Worm (Caenorhabditis elegans) whole organism, L4 larva: ENCODE measurements around the gene his-40.

ENCODE experiments used
- D1046.2 ChIP-seq: fragments of 200-800 bp; sonication (Bioruptor generic); IDR thresholded peaks from 2 replicates; pipeline ENCODE4 v1.3.6; 2022; ENCODE audit warnings: missing genetic modification characterization, missing compliant biosample characterization
- F26F4.8 ChIP-seq: fragments of 200-800 bp; sonication (Bioruptor generic); conservative IDR thresholded peaks from 2 replicates; pipeline ENCODE4 v1.3.6; 2022; ENCODE audit warnings: missing genetic modification characterization, missing compliant biosample characterization
- F37D6.2 ChIP-seq: sonication (generic microtip); optimal IDR thresholded peaks from 2 replicates; lab custom pipeline; 2016; ENCODE audit warnings: mild to moderate bottlenecking, missing genetic modification characterization, missing compliant biosample characterization
- F49E8.2 ChIP-seq: sonication (generic microtip); optimal IDR thresholded peaks from 2 replicates; lab custom pipeline; 2016; ENCODE audit warnings: missing compliant biosample characterization, mild to moderate bottlenecking, missing genetic modification characterization, borderline replicate concordance
- T20F7.1 ChIP-seq: fragments of 200-800 bp; sonication (Bioruptor generic); optimal IDR thresholded peaks from 2 replicates; lab custom pipeline; 2018; ENCODE audit warnings: mild to moderate bottlenecking, missing genetic modification characterization, missing compliant biosample characterization
- T26A8.4 ChIP-seq: fragments of 200-800 bp; sonication (Bioruptor generic); IDR thresholded peaks from 2 replicates; pipeline ENCODE4 v1.3.6; 2022; ENCODE audit warnings: missing genetic modification characterization, missing compliant biosample characterization
- Y5F2A.4 ChIP-seq: fragments of 200-800 bp; sonication (Bioruptor generic); optimal IDR thresholded peaks from 2 replicates; lab custom pipeline; 2018; ENCODE audit warnings: mild to moderate bottlenecking, missing genetic modification characterization, missing compliant biosample characterization
- Y75B8A.6 ChIP-seq: fragments of 200-800 bp; sonication (Bioruptor generic); IDR thresholded peaks from 2 replicates; pipeline ENCODE4 v1.3.6; 2022; ENCODE audit warnings: missing genetic modification reagents, missing genetic modification characterization, missing compliant biosample characterization
- aha-1 ChIP-seq: fragments of 150-350 bp; peaks from one replicate; lab custom pipeline; 2014; ENCODE audit warnings: missing biosample characterization, missing genetic modification characterization
- ama-1 ChIP-seq: fragments of 150-350 bp; optimal IDR thresholded peaks from 2 replicates; lab custom pipeline; 2014; ENCODE audit warnings: inconsistent platforms, mixed read lengths
- arid-1 ChIP-seq: fragments of 200-800 bp; sonication (Bioruptor generic); conservative IDR thresholded peaks from 2 replicates; pipeline ENCODE4 v1.3.6; 2022; ENCODE audit warnings: missing genetic modification reagents, missing genetic modification characterization, missing compliant biosample characterization
- ceh-20 ChIP-seq: fragments of 200-800 bp; sonication (Bioruptor generic); IDR thresholded peaks from 2 replicates; pipeline ENCODE4 v1.3.6; 2022; ENCODE audit warnings: missing genetic modification reagents, missing genetic modification characterization, missing compliant biosample characterization
- ceh-28 ChIP-seq: fragments of 150-350 bp; optimal IDR thresholded peaks from 2 replicates; lab custom pipeline; 2014; ENCODE audit warnings: missing biosample characterization, missing genetic modification reagents, missing genetic modification characterization
- ceh-44 ChIP-seq: fragments of 200-800 bp; sonication (Bioruptor generic); IDR thresholded peaks from 2 replicates; pipeline ENCODE4 v1.3.6; 2022; ENCODE audit warnings: missing genetic modification reagents, missing genetic modification characterization, missing compliant biosample characterization
- ceh-82 ChIP-seq: sonication (generic microtip); optimal IDR thresholded peaks from 2 replicates; lab custom pipeline; 2017; ENCODE audit warnings: missing biosample characterization, missing genetic modification characterization
- daf-16 ChIP-seq, 3 experiments: sonication (generic microtip); optimal IDR thresholded peaks; 2 replicates each; lab custom pipeline; 2016 to 2017; ENCODE audit warnings: missing genetic modification characterization in 3 of 3, missing genetic modification reagents in 3 of 3, mild to moderate bottlenecking in 2 of 3, missing compliant biosample characterization in 2 of 3, missing biosample characterization in 1 of 3, moderate library complexity in 1 of 3
- daf-8 ChIP-seq: fragments of 200-800 bp; sonication (Bioruptor generic); IDR thresholded peaks from 2 replicates; pipeline ENCODE4 v1.3.6; 2022; ENCODE audit warnings: missing genetic modification characterization, missing compliant biosample characterization
- dve-1 ChIP-seq: sonication (generic microtip); optimal IDR thresholded peaks from 2 replicates; lab custom pipeline; 2017; ENCODE audit warnings: antibody characterized with exemption, mild to moderate bottlenecking, missing genetic modification characterization, missing compliant biosample characterization; ENCODE audit not compliant: insufficient read depth
- egl-27 ChIP-seq: sonication (generic microtip); optimal IDR thresholded peaks from 3 replicates; lab custom pipeline; 2017; ENCODE audit warnings: missing biosample characterization, missing genetic modification reagents, missing genetic modification characterization
- gei-8 ChIP-seq: fragments of 200-800 bp; sonication (Bioruptor generic); optimal IDR thresholded peaks from 2 replicates; lab custom pipeline; 2018; ENCODE audit warnings: mild to moderate bottlenecking, missing genetic modification characterization, missing compliant biosample characterization
- hif-1 ChIP-seq, 2 experiments: sonication (generic microtip); optimal IDR thresholded peaks; 2 replicates each; lab custom pipeline; 2016 to 2017; ENCODE audit warnings: missing compliant biosample characterization in 2 of 2, missing genetic modification characterization in 2 of 2, missing genetic modification reagents in 2 of 2, missing genotype in 2 of 2, mild to moderate bottlenecking in 1 of 2
- hmg-1.1 ChIP-seq: fragments of 200-800 bp; sonication (Bioruptor generic); IDR thresholded peaks from 2 replicates; pipeline ENCODE4 v1.3.6; 2022; ENCODE audit warnings: missing genetic modification reagents, missing genetic modification characterization, missing compliant biosample characterization
- jun-1 ChIP-seq: fragments of 150-350 bp; optimal IDR thresholded peaks from 2 replicates; lab custom pipeline; 2014; ENCODE audit warnings: missing biosample characterization, missing genetic modification reagents, missing genetic modification characterization
- lim-7 ChIP-seq: fragments of 200-800 bp; sonication (Bioruptor generic); IDR thresholded peaks from 2 replicates; pipeline ENCODE4 v1.3.6; 2022; ENCODE audit warnings: missing genetic modification characterization, missing compliant biosample characterization
- lin-1 ChIP-seq: fragments of 200-800 bp; sonication (Bioruptor generic); IDR thresholded peaks from 2 replicates; pipeline ENCODE4 v1.3.6; 2022; ENCODE audit warnings: missing genetic modification reagents, missing genetic modification characterization, missing compliant biosample characterization
- lin-13 ChIP-seq: fragments of 150-350 bp; optimal IDR thresholded peaks from 2 replicates; lab custom pipeline; 2014; ENCODE audit warnings: missing biosample characterization, missing genetic modification reagents, missing genetic modification characterization
- lin-38 ChIP-seq: fragments of 200-800 bp; sonication (Bioruptor generic); IDR thresholded peaks from 2 replicates; pipeline ENCODE4 v1.3.6; 2022; ENCODE audit warnings: missing genetic modification reagents, missing genetic modification characterization, missing compliant biosample characterization
- lir-3 ChIP-seq: sonication (generic microtip); optimal IDR thresholded peaks from 2 replicates; lab custom pipeline; 2016; ENCODE audit warnings: mild to moderate bottlenecking, missing genetic modification characterization, missing compliant biosample characterization
- madf-5 ChIP-seq, 2 experiments: fragments of 200-800 bp; sonication (Bioruptor generic); IDR thresholded peaks; 2 replicates each; pipeline ENCODE4 v1.3.6; 2022; ENCODE audit warnings: missing compliant biosample characterization in 2 of 2, missing genetic modification characterization in 2 of 2
- madf-9 ChIP-seq: fragments of 200-800 bp; sonication (Bioruptor generic); conservative IDR thresholded peaks from 2 replicates; pipeline ENCODE4 v1.3.6; 2022; ENCODE audit warnings: missing genetic modification reagents, missing genetic modification characterization, missing compliant biosample characterization
- mdl-1 ChIP-seq, 2 experiments: fragments of 150-350 bp in 1 of 2; sonication (generic microtip) in 1 of 2; optimal IDR thresholded peaks; 2 replicates each; lab custom pipeline; 2014 to 2017; ENCODE audit warnings: missing biosample characterization in 2 of 2, missing genetic modification characterization in 2 of 2
- mep-1 ChIP-seq: fragments of 150-350 bp; sonication (generic microtip); optimal IDR thresholded peaks from 3 replicates; lab custom pipeline; 2014; ENCODE audit warnings: missing biosample characterization, missing genetic modification characterization
- mes-2 ChIP-seq: sonication (generic microtip); optimal IDR thresholded peaks from 2 replicates; lab custom pipeline; 2016; ENCODE audit warnings: missing genotype, mild to moderate bottlenecking, missing genetic modification characterization, missing compliant biosample characterization; ENCODE audit not compliant: poor library complexity, severe bottlenecking
- nhr-102 ChIP-seq: sonication (generic microtip); optimal IDR thresholded peaks from 2 replicates; lab custom pipeline; 2016; ENCODE audit warnings: mild to moderate bottlenecking, missing genetic modification characterization, moderate library complexity, missing compliant biosample characterization
- nhr-25 ChIP-seq: sonication (generic microtip); optimal IDR thresholded peaks from 2 replicates; lab custom pipeline; 2017; ENCODE audit warnings: missing genetic modification characterization, mild to moderate bottlenecking, missing compliant biosample characterization, antibody characterized with exemption, moderate library complexity, borderline replicate concordance; ENCODE audit not compliant: insufficient read depth
- nhr-28 ChIP-seq: fragments of 150-350 bp; optimal IDR thresholded peaks from 2 replicates; lab custom pipeline; 2014; ENCODE audit warnings: missing biosample characterization, missing genetic modification characterization
- nhr-48 ChIP-seq: sonication (generic microtip); optimal IDR thresholded peaks from 2 replicates; lab custom pipeline; 2016; ENCODE audit warnings: mild to moderate bottlenecking, missing genetic modification characterization, missing compliant biosample characterization
- nhr-6 ChIP-seq: fragments of 150-350 bp; optimal IDR thresholded peaks from 2 replicates; lab custom pipeline; 2014; ENCODE audit warnings: missing biosample characterization, missing genetic modification characterization
- nhr-77 ChIP-seq: fragments of 150-350 bp; optimal IDR thresholded peaks from 2 replicates; lab custom pipeline; 2014; ENCODE audit warnings: missing biosample characterization, missing genetic modification characterization
- pha-4 ChIP-seq, 2 experiments: fragments of 150-350 bp in 1 of 2; fragments of 200-800 bp in 1 of 2; sonication (Bioruptor generic) in 1 of 2; IDR thresholded peaks in 1 of 2; optimal IDR thresholded peaks in 1 of 2; 2 replicates each; pipeline versions ENCODE4 v1.3.6 to Lab custom; 2014 to 2022; ENCODE audit warnings: missing genetic modification characterization in 2 of 2, missing genetic modification reagents in 2 of 2, missing biosample characterization in 1 of 2, missing compliant biosample characterization in 1 of 2
- rbr-2 ChIP-seq: sonication (generic microtip); optimal IDR thresholded peaks from 2 replicates; lab custom pipeline; 2016; ENCODE audit warnings: missing genotype, missing genetic modification characterization, missing compliant biosample characterization
- saeg-2 ChIP-seq: fragments of 200-800 bp; sonication (Bioruptor generic); IDR thresholded peaks from 2 replicates; pipeline ENCODE4 v1.3.6; 2022; ENCODE audit warnings: missing genetic modification reagents, missing genetic modification characterization, missing compliant biosample characterization
- sdz-12 ChIP-seq: fragments of 200-800 bp; sonication (Bioruptor generic); optimal IDR thresholded peaks from 2 replicates; lab custom pipeline; 2018; ENCODE audit warnings: mild to moderate bottlenecking, missing genetic modification characterization, missing compliant biosample characterization
- set-16 ChIP-seq: fragments of 200-800 bp; sonication (Bioruptor generic); IDR thresholded peaks from 2 replicates; pipeline ENCODE4 v1.3.6; 2022; ENCODE audit warnings: missing genetic modification reagents, missing genetic modification characterization, missing compliant biosample characterization
- skn-1 ChIP-seq: fragments of 150-350 bp; optimal IDR thresholded peaks from 2 replicates; lab custom pipeline; 2014; ENCODE audit warnings: missing biosample characterization, missing genetic modification characterization
- snpc-4 ChIP-seq: fragments of 150-350 bp; optimal IDR thresholded peaks from 2 replicates; lab custom pipeline; 2014; ENCODE audit warnings: missing biosample characterization, missing genetic modification characterization
- unc-130 ChIP-seq: sonication (generic microtip); optimal IDR thresholded peaks from 2 replicates; lab custom pipeline; 2016; ENCODE audit warnings: missing genetic modification reagents, missing genetic modification characterization, missing compliant biosample characterization
- vab-7 ChIP-seq: fragments of 200-800 bp; sonication (Bioruptor generic); IDR thresholded peaks from 2 replicates; pipeline ENCODE4 v1.3.6; 2022; ENCODE audit warnings: missing genetic modification reagents, missing genetic modification characterization, missing compliant biosample characterization
- zip-11 ChIP-seq: fragments of 200-800 bp; sonication (Bioruptor generic); IDR thresholded peaks from 2 replicates; pipeline ENCODE4 v1.3.6; 2022; ENCODE audit warnings: missing genetic modification characterization, missing compliant biosample characterization

his-40 gene

ce11 chrX:7323604-7324003 is 13.7 kb downstream of the his-40 start (continued):
- TF ChIP-seq saeg-2 (0 out of 2 replicates have a peak, but pooled peaks have one; percentile 27), lim-7 (GFP tag; lab: Robert Waterston, UW) (peak; percentile 83), rbr-2 (tag; lab: Kevin White, UChicago) (peak; percentile 42), snpc-4 (no peak), set-16 (GFP tag; lab: Robert Waterston, UW) (no peak), arid-1 (GFP tag; lab: Robert Waterston, UW) (peak; percentile 77), nhr-25 (tag; lab: Kevin White, UChicago) (no peak), skn-1 (no peak), ama-1 (lab: Kevin White, UChicago) (no peak), F49E8.2 (tag; lab: Kevin White, UChicago) (peak; percentile 47), nhr-48 (tag; lab: Kevin White, UChicago) (peak; percentile 70), F37D6.2 (tag; lab: Kevin White, UChicago) (no peak), nhr-102 (peak; percentile 67), madf-9 (peak; percentile 47; the same call in 1 of the 2 replicates), lin-38 (peak; percentile 69), lin-13 (GFP tag; lab: Kevin White, UChicago) (peak; percentile 22), ceh-20 (GFP tag; lab: Robert Waterston, UW) (0 out of 2 replicates have a peak, but pooled peaks have one; percentile 33), lin-1 (GFP tag; lab: Robert Waterston, UW) (peak; percentile 81), madf-5 (GFP tag; IDR thresholded peaks at IDR 0.05; lab: Robert Waterston, UW) (0 out of 4 replicates have a peak, but pooled peaks have one; percentile 51 to 67), mes-2 (tag; lab: Kevin White, UChicago) (peak; percentile 42), mep-1 (peak; percentile 54), ceh-82 (tag; lab: Kevin White, UChicago) (no peak), aha-1 (tag; lab: Kevin White, UChicago) (no peak), egl-27 (tag; lab: Kevin White, UChicago) (no peak), Y75B8A.6 (GFP tag; lab: Robert Waterston, UW) (0 out of 2 replicates have a peak, but pooled peaks have one; percentile 58), nhr-28 (tag; lab: Kevin White, UChicago) (peak; percentile 5), hif-1 (tag; optimal IDR thresholded peaks at IDR 0.05; lab: Kevin White, UChicago) (peak in 1 of 2 experiments; percentile 13), unc-130 (GFP tag; lab: Kevin White, UChicago) (no peak), ceh-28 (tag; lab: Kevin White, UChicago) (no peak), lir-3 (peak; percentile 57), ceh-44 (GFP tag; lab: Robert Waterston, UW) (0 out of 2 replicates have a peak, but pooled peaks have one; percentile 35), F26F4.8 (GFP tag; lab: Robert Waterston, UW) (peak; percentile 76), sdz-12 (GFP tag; lab: Kevin White, UChicago) (peak; percentile 36), jun-1 (tag; lab: Kevin White, UChicago) (no peak), daf-16 (GFP tag; optimal IDR thresholded peaks at IDR 0.05; lab: Kevin White, UChicago) (peak in 1 of 2 experiments; percentile 83), daf-16 (tag; optimal IDR thresholded peaks at IDR 0.05; lab: Kevin White, UChicago) (peak; percentile 71), Y5F2A.4 (GFP tag; lab: Kevin White, UChicago) (peak; percentile 34), nhr-77 (tag; lab: Kevin White, UChicago) (no peak), T26A8.4 (peak; percentile 77), mdl-1 (tag; optimal IDR thresholded peaks at IDR 0.05; lab: Kevin White, UChicago) (no peak), gei-8 (peak; percentile 25), pha-4 (GFP tag; IDR thresholded peaks at IDR 0.05; lab: Robert Waterston, UW) (peak; percentile 87; the same call in 1 of the 2 replicates), pha-4 (tag; optimal IDR thresholded peaks at IDR 0.05; lab: Kevin White, UChicago) (no peak), nhr-6 (tag; lab: Kevin White, UChicago) (peak; percentile 46), daf-8 (GFP tag; lab: Robert Waterston, UW) (peak; percentile 81; the same call in 1 of the 2 replicates), dve-1 (tag; lab: Kevin White, UChicago) (peak; percentile 48), hmg-1.1 (GFP tag; lab: Robert Waterston, UW) (peak; percentile 45; the same call in 1 of the 2 replicates), T20F7.1 (GFP tag; lab: Kevin White, UChicago) (peak; percentile 28), vab-7 (GFP tag; lab: Robert Waterston, UW) (peak; percentile 59), zip-11 (0 out of 2 replicates have a peak, but pooled peaks have one; percentile 63), D1046.2 (GFP tag; lab: Robert Waterston, UW) (peak; percentile 64; the same call in 1 of the 2 replicates)
